Fruit fly (Drosophila melanogaster): ENCODE results near the gene Acbp2.

Gene Acbp2

DNA sequence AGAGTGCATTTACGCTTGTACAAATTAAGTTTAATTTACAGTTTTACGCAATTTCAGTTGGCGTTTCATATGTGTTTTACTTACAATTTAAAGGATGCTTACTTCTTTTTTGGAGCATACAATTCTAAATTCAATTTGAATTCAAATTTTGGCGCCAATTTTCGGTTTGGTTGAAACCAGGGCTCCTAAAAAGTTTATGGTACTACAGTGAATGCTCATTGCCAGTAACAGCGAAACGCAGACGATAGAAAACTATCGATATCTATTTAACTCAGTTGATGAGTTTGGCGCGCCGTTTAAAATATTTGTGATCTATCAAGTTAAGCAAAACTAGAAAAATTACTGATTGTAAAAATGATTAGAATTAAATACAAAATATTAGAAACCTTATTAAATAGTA lies 37.6 kb upstream of the Acbp2 start (continued):
- TF ChIP-seq Sry-δ (GFP tag; optimal IDR thresholded peaks at IDR 0.05) = no peak
- no peak for TF ChIP-seq repo (GFP tag; optimal IDR thresholded peaks at IDR 0.05)
- TF ChIP-seq grau (tag; optimal IDR thresholded peaks at IDR 0.05) = no peak
- TF ChIP-seq CG2120 (GFP tag; optimal IDR thresholded peaks at IDR 0.05) = no peak
- no peak for TF ChIP-seq Ets65A (GFP tag)
- no peak for TF ChIP-seq onecut (GFP tag; IDR thresholded peaks at IDR 0.05)
- no peak for TF ChIP-seq odd (GFP tag; optimal IDR thresholded peaks at IDR 0.05)
- TF ChIP-seq p53 (GFP tag; optimal IDR thresholded peaks at IDR 0.05) = no peak
- no peak for TF ChIP-seq Gug (GFP tag; IDR thresholded peaks at IDR 0.05)
- TF ChIP-seq CG11696 (GFP tag; IDR thresholded peaks at IDR 0.05) = no peak
- no peak for TF ChIP-seq Deaf1 (tag; optimal IDR thresholded peaks at IDR 0.05)
- no peak for TF ChIP-seq zfh2 (GFP tag; optimal IDR thresholded peaks at IDR 0.05)
- no peak for TF ChIP-seq abd-A (tag; optimal IDR thresholded peaks at IDR 0.05)
- no peak for TF ChIP-seq Tbp (GFP tag; optimal IDR thresholded peaks at IDR 0.05)
- TF ChIP-seq CG3407 (GFP tag; optimal IDR thresholded peaks at IDR 0.05) = no peak
- TF ChIP-seq NC2β (GFP tag; optimal IDR thresholded peaks at IDR 0.05) = no peak
- TF ChIP-seq ttk (GFP tag; IDR thresholded peaks at IDR 0.05) = no peak
- TF ChIP-seq slou (GFP tag; optimal IDR thresholded peaks at IDR 0.05) = no peak
- no peak for TF ChIP-seq Chrac-16 (GFP tag; optimal IDR thresholded peaks at IDR 0.05)
- TF ChIP-seq Mrtf (GFP tag; IDR thresholded peaks at IDR 0.05) = no peak
- TF ChIP-seq sim (GFP tag; IDR thresholded peaks at IDR 0.05) = no peak
- TF ChIP-seq Lpt (GFP tag; optimal IDR thresholded peaks at IDR 0.05) = no peak
- TF ChIP-seq ERR (GFP tag; optimal IDR thresholded peaks at IDR 0.05) = no peak
- peak; percentile 72 for TF ChIP-seq CG13287 (GFP tag; IDR thresholded peaks at IDR 0.05; ENCODE audit: partially characterized antibody)
- TF ChIP-seq bowl (GFP tag; IDR thresholded peaks at IDR 0.05) = no peak
- no peak for TF ChIP-seq zen (tag; optimal IDR thresholded peaks at IDR 0.05)
- TF ChIP-seq fu2 (GFP tag; optimal IDR thresholded peaks at IDR 0.05) = no peak
- no peak for TF ChIP-seq chm (GFP tag; IDR thresholded peaks at IDR 0.05)
- no peak for TF ChIP-seq CG10366 (GFP tag; IDR thresholded peaks at IDR 0.05)
- no peak for TF ChIP-seq dmrt11E (tag; optimal IDR thresholded peaks at IDR 0.05)
- no peak for TF ChIP-seq grn (GFP tag; optimal IDR thresholded peaks at IDR 0.05)
- TF ChIP-seq CG6765 (GFP tag; optimal IDR thresholded peaks at IDR 0.05) = no peak
- TF ChIP-seq lilli (GFP tag; optimal IDR thresholded peaks at IDR 0.05) = no peak
- TF ChIP-seq vnd (GFP tag; IDR thresholded peaks at IDR 0.05; ENCODE audit: partially characterized antibody) = peak; percentile 42; the same call in 1 of the 3 replicates
- TF ChIP-seq inv (GFP tag; IDR thresholded peaks at IDR 0.05; ENCODE audit: partially characterized antibody) = peak; percentile 49; the same call in 1 of the 2 replicates
- no peak for TF ChIP-seq Hand (GFP tag; optimal IDR thresholded peaks at IDR 0.05)
- TF ChIP-seq slp2 (GFP tag; optimal IDR thresholded peaks at IDR 0.05) = no peak
- TF ChIP-seq CG7745 (tag; optimal IDR thresholded peaks at IDR 0.05) = no peak
- no peak for TF ChIP-seq jumu (GFP tag; optimal IDR thresholded peaks at IDR 0.05)
- no peak for TF ChIP-seq disco-r (GFP tag; optimal IDR thresholded peaks at IDR 0.05)
- TF ChIP-seq cg (GFP tag; optimal IDR thresholded peaks at IDR 0.05) = no peak
- TF ChIP-seq ftz-f1 (GFP tag; optimal IDR thresholded peaks at IDR 0.05) = no peak
- no peak for TF ChIP-seq Ptx1 (GFP tag; IDR thresholded peaks at IDR 0.05)
- no peak for TF ChIP-seq CG13424 (tag; optimal IDR thresholded peaks at IDR 0.05)
- TF ChIP-seq Dll (GFP tag; IDR thresholded peaks at IDR 0.05; ENCODE audit: partially characterized antibody) = peak; percentile 69
- no peak for TF ChIP-seq Ravus (GFP tag; IDR thresholded peaks at IDR 0.05)
- TF ChIP-seq MBD-R2 (GFP tag; IDR thresholded peaks at IDR 0.05) = no peak
- TF ChIP-seq CG13894 (tag; optimal IDR thresholded peaks at IDR 0.05) = no peak
- TF ChIP-seq CG13775 (GFP tag; optimal IDR thresholded peaks at IDR 0.05) = no peak
- no peak for TF ChIP-seq CG3995 (GFP tag; optimal IDR thresholded peaks at IDR 0.05)
- TF ChIP-seq CG4282 (GFP tag; optimal IDR thresholded peaks at IDR 0.05) = no peak
- no peak for TF ChIP-seq CG17385 (GFP tag; optimal IDR thresholded peaks at IDR 0.05)
- TF ChIP-seq Ada2b (GFP tag; IDR thresholded peaks at IDR 0.05) = no peak
